In the genomic region with DNA sequence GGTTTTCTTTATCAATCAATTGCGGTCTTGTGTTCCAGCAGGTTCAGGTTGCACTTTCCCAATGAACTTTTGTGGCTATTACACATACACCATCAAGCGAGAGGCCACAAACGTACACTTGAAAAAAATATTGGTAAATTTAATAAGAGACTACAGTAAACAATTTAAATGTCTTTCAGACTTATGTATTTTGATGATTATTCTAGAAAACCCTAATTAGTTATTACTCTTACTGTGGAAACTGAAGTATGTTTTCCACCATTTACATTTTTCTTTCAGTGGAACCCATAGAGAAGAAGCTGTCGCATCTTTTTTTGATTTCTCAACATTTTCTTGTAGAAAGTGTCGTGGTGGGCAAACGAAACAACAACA, we compare ENCODE assay signal across 1 fruit fly cellular context.
TF ChIP-seq lines count a peak whose summit lies in the region.

No protein-coding gene starts in this region.

TF ChIP-seq in whole organism, embryonic, 481 proteins besides CTCF, POLR2A, EP300 and RAD21 (continued from another document and continues in another):
- no peak for TF ChIP-seq pzg (GFP tag; optimal IDR thresholded peaks at IDR 0.05; lab: Kevin White, UChicago)
- TF ChIP-seq CG15514 (GFP tag; optimal IDR thresholded peaks at IDR 0.05; lab: Kevin White, UChicago) = peak; percentile 50
- TF ChIP-seq peb (GFP tag; IDR thresholded peaks at IDR 0.05; lab: Robert Waterston, UW) = peak; percentile 82
- peak; percentile 76 for TF ChIP-seq CG12236 (GFP tag; optimal IDR thresholded peaks at IDR 0.05; lab: Kevin White, UChicago)
- TF ChIP-seq pum (GFP tag; optimal IDR thresholded peaks at IDR 0.05; lab: Kevin White, UChicago) = peak; percentile 94
- peak; percentile 91 for TF ChIP-seq ttk (GFP tag; IDR thresholded peaks at IDR 0.05; lab: Robert Waterston, UW)
- peak; percentile 92 for TF ChIP-seq CG7556 (GFP tag; optimal IDR thresholded peaks at IDR 0.05; lab: Kevin White, UChicago)
- 0 out of 3 replicates have a peak, but pooled peaks have one; percentile 64 for TF ChIP-seq CG6175 (GFP tag; IDR thresholded peaks at IDR 0.05; lab: Robert Waterston, UW)
- peak; percentile 75 for TF ChIP-seq CG33213 (GFP tag; optimal IDR thresholded peaks at IDR 0.05; lab: Kevin White, UChicago)
- peak; percentile 93 for TF ChIP-seq slbo (GFP tag; IDR thresholded peaks at IDR 0.05; lab: Robert Waterston, UW)
- TF ChIP-seq HHEX (GFP tag; optimal IDR thresholded peaks at IDR 0.05; lab: Kevin White, UChicago) = peak; percentile 87
- peak; percentile 72 for TF ChIP-seq psq (GFP tag; optimal IDR thresholded peaks at IDR 0.05; lab: Kevin White, UChicago)
- TF ChIP-seq fru (optimal IDR thresholded peaks at IDR 0.05; lab: Kevin White, UChicago) = no peak
- peak; percentile 86 for TF ChIP-seq sqz (GFP tag; optimal IDR thresholded peaks at IDR 0.05; lab: Kevin White, UChicago)
- TF ChIP-seq so (GFP tag; IDR thresholded peaks at IDR 0.05; lab: Robert Waterston, UW) = peak; percentile 90
- TF ChIP-seq CG14860 (GFP tag; IDR thresholded peaks at IDR 0.05; lab: Robert Waterston, UW; ENCODE audit: partially characterized antibody) = no peak
- peak; percentile 81 for TF ChIP-seq maf-S (GFP tag; optimal IDR thresholded peaks at IDR 0.05; lab: Kevin White, UChicago)
- peak; percentile 89 for TF ChIP-seq CrebB (tag; optimal IDR thresholded peaks at IDR 0.05; lab: Kevin White, UChicago)
- peak; percentile 60 for TF ChIP-seq CG16779 (GFP tag; IDR thresholded peaks at IDR 0.05; lab: Robert Waterston, UW)
- peak; percentile 89 for TF ChIP-seq CG2120 (GFP tag; optimal IDR thresholded peaks at IDR 0.05; lab: Kevin White, UChicago)
- TF ChIP-seq CG3281 (GFP tag; optimal IDR thresholded peaks at IDR 0.05; lab: Kevin White, UChicago) = peak; percentile 87
- peak; percentile 90 for TF ChIP-seq CG8944 (GFP tag; optimal IDR thresholded peaks at IDR 0.05; lab: Kevin White, UChicago)
- no peak for TF ChIP-seq CG42726 (GFP tag; IDR thresholded peaks at IDR 0.05; lab: Robert Waterston, UW; ENCODE audit: partially characterized antibody)
- TF ChIP-seq Nf-YB (GFP tag; optimal IDR thresholded peaks at IDR 0.05; lab: Kevin White, UChicago) = peak; percentile 78
- TF ChIP-seq CG12769 (tag; optimal IDR thresholded peaks at IDR 0.05; lab: Kevin White, UChicago) = peak; percentile 76
- TF ChIP-seq CG5180 (GFP tag; optimal IDR thresholded peaks at IDR 0.05; lab: Kevin White, UChicago) = no peak
- peak; percentile 95 for TF ChIP-seq Xbp1 (GFP tag; optimal IDR thresholded peaks at IDR 0.05; lab: Kevin White, UChicago)
- TF ChIP-seq Jarid2 (GFP tag; optimal IDR thresholded peaks at IDR 0.05; lab: Kevin White, UChicago) = no peak
- TF ChIP-seq sisA (GFP tag; IDR thresholded peaks at IDR 0.05; lab: Robert Waterston, UW) = peak; percentile 92
- peak; percentile 90 for TF ChIP-seq NC2β (GFP tag; optimal IDR thresholded peaks at IDR 0.05; lab: Kevin White, UChicago)
- no peak for TF ChIP-seq CG13287 (GFP tag; IDR thresholded peaks at IDR 0.05; lab: Robert Waterston, UW; ENCODE audit: partially characterized antibody)
- TF ChIP-seq Bgb (GFP tag; IDR thresholded peaks at IDR 0.05; lab: Robert Waterston, UW; ENCODE audit: partially characterized antibody) = no peak
- peak; percentile 95 for TF ChIP-seq ken (GFP tag; IDR thresholded peaks at IDR 0.05; lab: Robert Waterston, UW)
- TF ChIP-seq CG34422 (GFP tag; IDR thresholded peaks at IDR 0.05; lab: Robert Waterston, UW) = peak; percentile 90
- TF ChIP-seq CG6765 (GFP tag; optimal IDR thresholded peaks at IDR 0.05; lab: Kevin White, UChicago) = peak; percentile 55
- peak; percentile 76 for TF ChIP-seq CG15073 (GFP tag; optimal IDR thresholded peaks at IDR 0.05; lab: Kevin White, UChicago)
- TF ChIP-seq CG11560 (tag; IDR thresholded peaks at IDR 0.05; lab: Robert Waterston, UW) = no peak
- peak; percentile 81 for TF ChIP-seq jumu (GFP tag; optimal IDR thresholded peaks at IDR 0.05; lab: Kevin White, UChicago)
- TF ChIP-seq CG12391 (tag; optimal IDR thresholded peaks at IDR 0.05; lab: Kevin White, UChicago) = peak; percentile 95
- no peak for TF ChIP-seq fd102C (GFP tag; optimal IDR thresholded peaks at IDR 0.05; lab: Kevin White, UChicago)
- no peak for TF ChIP-seq CG4360 (GFP tag; IDR thresholded peaks at IDR 0.05; lab: Robert Waterston, UW)
- peak; percentile 83 for TF ChIP-seq CG13775 (GFP tag; optimal IDR thresholded peaks at IDR 0.05; lab: Kevin White, UChicago)
- TF ChIP-seq Fer3 (tag; optimal IDR thresholded peaks at IDR 0.05; lab: Kevin White, UChicago) = peak; percentile 94
- no peak for TF ChIP-seq CG1832 (GFP tag; optimal IDR thresholded peaks at IDR 0.05; lab: Kevin White, UChicago)
- peak; percentile 82 for TF ChIP-seq da (GFP tag; optimal IDR thresholded peaks at IDR 0.05; lab: Kevin White, UChicago)
- peak; percentile 78 for TF ChIP-seq gsb (GFP tag; IDR thresholded peaks at IDR 0.05; lab: Robert Waterston, UW)
- TF ChIP-seq zfh2 (GFP tag; optimal IDR thresholded peaks at IDR 0.05; lab: Kevin White, UChicago) = peak; percentile 70
- peak; percentile 9 for TF ChIP-seq ems (GFP tag; optimal IDR thresholded peaks at IDR 0.05; lab: Kevin White, UChicago)
- TF ChIP-seq CG14050 (GFP tag; IDR thresholded peaks at IDR 0.05; lab: Robert Waterston, UW) = peak; percentile 84
- peak; percentile 94 for TF ChIP-seq salm (tag; optimal IDR thresholded peaks at IDR 0.05; lab: Kevin White, UChicago)
- peak; percentile 90 for TF ChIP-seq CG1603 (tag; optimal IDR thresholded peaks at IDR 0.05; lab: Kevin White, UChicago)
- TF ChIP-seq CG14710 (tag; optimal IDR thresholded peaks at IDR 0.05; lab: Kevin White, UChicago) = peak; percentile 92
- peak; percentile 92 for TF ChIP-seq CG1024 (GFP tag; IDR thresholded peaks at IDR 0.05; lab: Robert Waterston, UW)
- TF ChIP-seq CG7963 (GFP tag; IDR thresholded peaks at IDR 0.05; lab: Robert Waterston, UW; ENCODE audit: partially characterized antibody) = no peak
- peak; percentile 93 for TF ChIP-seq wor (GFP tag; IDR thresholded peaks at IDR 0.05; lab: Robert Waterston, UW)
- TF ChIP-seq grn (GFP tag; optimal IDR thresholded peaks at IDR 0.05; lab: Kevin White, UChicago) = no peak
- peak; percentile 89 for TF ChIP-seq CG13624 (GFP tag; optimal IDR thresholded peaks at IDR 0.05; lab: Kevin White, UChicago)
- no peak for TF ChIP-seq cad (GFP tag; optimal IDR thresholded peaks at IDR 0.05; lab: Kevin White, UChicago)
- no peak for TF ChIP-seq hth (optimal IDR thresholded peaks at IDR 0.05; lab: Kevin White, UChicago)
- peak; percentile 64 for TF ChIP-seq Sry-δ (GFP tag; optimal IDR thresholded peaks at IDR 0.05; lab: Kevin White, UChicago)
- no peak for TF ChIP-seq CG15479 (GFP tag; optimal IDR thresholded peaks at IDR 0.05; lab: Kevin White, UChicago)
- TF ChIP-seq Dip3 (GFP tag; optimal IDR thresholded peaks at IDR 0.05; lab: Kevin White, UChicago) = peak; percentile 88
- peak; percentile 85; the same call in 1 of the 3 replicates for TF ChIP-seq CG3726 (GFP tag; IDR thresholded peaks at IDR 0.05; lab: Robert Waterston, UW)
- peak; percentile 88 for TF ChIP-seq gro (GFP tag; optimal IDR thresholded peaks at IDR 0.05; lab: Kevin White, UChicago)
- TF ChIP-seq CG17612 (GFP tag; IDR thresholded peaks at IDR 0.05; lab: Robert Waterston, UW) = peak; percentile 75
- peak; percentile 40 for TF ChIP-seq CG10959 (GFP tag; IDR thresholded peaks at IDR 0.05; lab: Robert Waterston, UW)
- peak; percentile 82 for TF ChIP-seq dimm (GFP tag; IDR thresholded peaks at IDR 0.05; lab: Robert Waterston, UW)
- no peak; the same call in 1 of the 2 replicates for TF ChIP-seq Dip2 (GFP tag; IDR thresholded peaks at IDR 0.05; lab: Robert Waterston, UW)
- peak; percentile 78 for TF ChIP-seq Fer1 (GFP tag; optimal IDR thresholded peaks at IDR 0.05; lab: Kevin White, UChicago)
- peak; percentile 77 for TF ChIP-seq CG10565 (GFP tag; optimal IDR thresholded peaks at IDR 0.05; lab: Kevin White, UChicago)
- TF ChIP-seq Ravus (GFP tag; IDR thresholded peaks at IDR 0.05; lab: Robert Waterston, UW) = peak; percentile 56
- peak; percentile 83; the same call in 2 of the 3 replicates for TF ChIP-seq CG2199 (GFP tag; IDR thresholded peaks at IDR 0.05; lab: Robert Waterston, UW)
- TF ChIP-seq Oli (tag; optimal IDR thresholded peaks at IDR 0.05; lab: Kevin White, UChicago) = peak; percentile 96
- peak; percentile 85 for TF ChIP-seq Hmr (GFP tag; optimal IDR thresholded peaks at IDR 0.05; lab: Kevin White, UChicago)
- TF ChIP-seq bbx (GFP tag; IDR thresholded peaks at IDR 0.05; lab: Robert Waterston, UW; ENCODE audit: partially characterized antibody) = no peak
- TF ChIP-seq CG3847 (GFP tag; IDR thresholded peaks at IDR 0.05; lab: Robert Waterston, UW) = no peak; the same call in 1 of the 2 replicates
- TF ChIP-seq crc (GFP tag; optimal IDR thresholded peaks at IDR 0.05; lab: Kevin White, UChicago) = peak; percentile 84
- peak; percentile 93 for TF ChIP-seq Xrp1 (GFP tag; IDR thresholded peaks at IDR 0.05; lab: Robert Waterston, UW)
- peak; percentile 71 for TF ChIP-seq E2f2 (GFP tag; IDR thresholded peaks at IDR 0.05; lab: Robert Waterston, UW)
- peak; percentile 86 for TF ChIP-seq emc (GFP tag; optimal IDR thresholded peaks at IDR 0.05; lab: Kevin White, UChicago)
- TF ChIP-seq CG2678 (tag; optimal IDR thresholded peaks at IDR 0.05; lab: Kevin White, UChicago) = peak; percentile 96
- no peak for TF ChIP-seq HLH4C (GFP tag; IDR thresholded peaks at IDR 0.05; lab: Robert Waterston, UW; ENCODE audit: partially characterized antibody)
- TF ChIP-seq Pdp1 (GFP tag; optimal IDR thresholded peaks at IDR 0.05; lab: Kevin White, UChicago) = peak; percentile 87 to 91
- peak; percentile 91 for TF ChIP-seq sim (GFP tag; IDR thresholded peaks at IDR 0.05; lab: Robert Waterston, UW)
- TF ChIP-seq CG6689 (GFP tag; IDR thresholded peaks at IDR 0.05; lab: Robert Waterston, UW) = peak; percentile 91
- TF ChIP-seq Ptx1 (GFP tag; IDR thresholded peaks at IDR 0.05; lab: Robert Waterston, UW) = peak; percentile 92
- TF ChIP-seq CG7745 (tag; optimal IDR thresholded peaks at IDR 0.05; lab: Kevin White, UChicago) = no peak
- TF ChIP-seq nerfin-2 (GFP tag; IDR thresholded peaks at IDR 0.05; lab: Robert Waterston, UW; ENCODE audit: partially characterized antibody) = no peak
- TF ChIP-seq sd (tag; optimal IDR thresholded peaks at IDR 0.05; lab: Kevin White, UChicago) = peak; percentile 38
- peak in 1 of 3 experiments; percentile 52 for TF ChIP-seq Stat92E (GFP tag; optimal IDR thresholded peaks at IDR 0.05; lab: Kevin White, UChicago)
- TF ChIP-seq GATAe (GFP tag; conservative IDR thresholded peaks at IDR 0.05; lab: Robert Waterston, UW) = peak; percentile 33
- TF ChIP-seq bab2 (GFP tag; optimal IDR thresholded peaks at IDR 0.05; lab: Kevin White, UChicago) = peak; percentile 95
- TF ChIP-seq ara (GFP tag; IDR thresholded peaks at IDR 0.05; lab: Robert Waterston, UW) = peak; percentile 93
- TF ChIP-seq CG18476 (GFP tag; optimal IDR thresholded peaks at IDR 0.05; lab: Kevin White, UChicago) = peak; percentile 90
- peak; percentile 80 for TF ChIP-seq luna (GFP tag; optimal IDR thresholded peaks at IDR 0.05; lab: Kevin White, UChicago)
- TF ChIP-seq Dp (GFP tag; optimal IDR thresholded peaks at IDR 0.05; lab: Kevin White, UChicago) = no peak
- TF ChIP-seq CG2202 (tag; optimal IDR thresholded peaks at IDR 0.05; lab: Kevin White, UChicago) = peak; percentile 87
- peak; percentile 89 for TF ChIP-seq otp (GFP tag; IDR thresholded peaks at IDR 0.05; lab: Robert Waterston, UW)
- no peak for TF ChIP-seq pita (GFP tag; optimal IDR thresholded peaks at IDR 0.05; lab: Kevin White, UChicago)
- peak; percentile 33 for TF ChIP-seq CG7928 (GFP tag; optimal IDR thresholded peaks at IDR 0.05; lab: Kevin White, UChicago)
- peak; percentile 65 for TF ChIP-seq TFAM (GFP tag; optimal IDR thresholded peaks at IDR 0.05; lab: Kevin White, UChicago)
- TF ChIP-seq Blimp-1 (GFP tag; optimal IDR thresholded peaks at IDR 0.05; lab: Kevin White, UChicago) = peak; percentile 96
- TF ChIP-seq CG14441 (GFP tag; IDR thresholded peaks at IDR 0.05; lab: Robert Waterston, UW) = peak; percentile 91
- TF ChIP-seq CG1792 (GFP tag; optimal IDR thresholded peaks at IDR 0.05; lab: Kevin White, UChicago) = peak; percentile 92
- no peak for TF ChIP-seq lov (optimal IDR thresholded peaks at IDR 0.05; lab: Kevin White, UChicago)
- TF ChIP-seq lov (GFP tag; IDR thresholded peaks at IDR 0.05; lab: Robert Waterston, UW) = peak; percentile 89; the same call in 2 of the 3 replicates
- peak; percentile 97 for TF ChIP-seq CG17361 (GFP tag; IDR thresholded peaks at IDR 0.05; lab: Robert Waterston, UW)
- peak in 1 of 2 experiments; percentile 46 for TF ChIP-seq crp (GFP tag; optimal IDR thresholded peaks at IDR 0.05; lab: Kevin White, UChicago)
- peak; percentile 98 for TF ChIP-seq Ets65A (GFP tag; lab: Kevin White, UChicago)
- TF ChIP-seq prd (optimal IDR thresholded peaks at IDR 0.05; lab: Kevin White, UChicago) = no peak
- peak; percentile 93 for TF ChIP-seq prd (GFP tag; IDR thresholded peaks at IDR 0.05; lab: Robert Waterston, UW)
- peak; percentile 97 for TF ChIP-seq gsb-n (tag; optimal IDR thresholded peaks at IDR 0.05; lab: Kevin White, UChicago)
- no peak for TF ChIP-seq Lim3 (GFP tag; IDR thresholded peaks at IDR 0.05; lab: Robert Waterston, UW)
- TF ChIP-seq unc-4 (GFP tag; IDR thresholded peaks at IDR 0.05; lab: Robert Waterston, UW; ENCODE audit: partially characterized antibody) = no peak
- peak; percentile 84 for TF ChIP-seq al (GFP tag; IDR thresholded peaks at IDR 0.05; lab: Robert Waterston, UW)
- TF ChIP-seq CG31441 (GFP tag; IDR thresholded peaks at IDR 0.05; lab: Robert Waterston, UW) = peak; percentile 98
- TF ChIP-seq Poxn (GFP tag; IDR thresholded peaks at IDR 0.05; lab: Robert Waterston, UW) = peak; percentile 37; the same call in 1 of the 2 replicates
- TF ChIP-seq CG17328 (GFP tag; IDR thresholded peaks at IDR 0.05; lab: Robert Waterston, UW) = peak; percentile 95
- TF ChIP-seq Opbp (GFP tag; IDR thresholded peaks at IDR 0.05; lab: Robert Waterston, UW; ENCODE audit: partially characterized antibody) = no peak
- no peak for TF ChIP-seq inv (GFP tag; IDR thresholded peaks at IDR 0.05; lab: Robert Waterston, UW; ENCODE audit: partially characterized antibody)
- peak; percentile 79 for TF ChIP-seq en (GFP tag; optimal IDR thresholded peaks at IDR 0.05; lab: Kevin White, UChicago)
- peak; percentile 89 for TF ChIP-seq CG18619 (GFP tag; optimal IDR thresholded peaks at IDR 0.05; lab: Kevin White, UChicago)
- TF ChIP-seq row (GFP tag; IDR thresholded peaks at IDR 0.05; lab: Robert Waterston, UW) = peak; percentile 88
- TF ChIP-seq CG4282 (GFP tag; optimal IDR thresholded peaks at IDR 0.05; lab: Kevin White, UChicago) = peak; percentile 51
- TF ChIP-seq CG1647 (GFP tag; optimal IDR thresholded peaks at IDR 0.05; lab: Kevin White, UChicago) = peak; percentile 90
- TF ChIP-seq eve (GFP tag; optimal IDR thresholded peaks at IDR 0.05; lab: Kevin White, UChicago) = peak in 1 of 2 experiments; percentile 98
